Fruit fly (Drosophila melanogaster) whole organism, embryonic: ENCODE results near the gene CG10286.

ENCODE experiments used
- CG10209 ChIP-seq: fragments of 200-800 bp; sonication (Bioruptor generic); optimal IDR thresholded peaks from 3 replicates; lab custom pipeline; 2017; ENCODE audit warnings: missing biosample characterization, mild to moderate bottlenecking, missing genetic modification characterization, missing genetic modification reagents
- CG10366 ChIP-seq: fragments of 200-800 bp; sonication (Bioruptor generic); IDR thresholded peaks from 2 replicates; pipeline ENCODE4 v1.3.6; 2022; ENCODE audit warnings: missing biosample characterization, missing genetic modification characterization
- CG2116 ChIP-seq: fragments of 200-800 bp; sonication (Bioruptor generic); optimal IDR thresholded peaks from 3 replicates; lab custom pipeline; 2018; ENCODE audit warnings: missing biosample characterization, mild to moderate bottlenecking, missing genetic modification characterization
- CG2120 ChIP-seq: fragments of 200-800 bp; sonication (Bioruptor generic); optimal IDR thresholded peaks from 3 replicates; lab custom pipeline; 2016; ENCODE audit warnings: missing biosample characterization, missing genetic modification characterization
- CG4424 ChIP-seq: fragments of 200-800 bp; sonication (Bioruptor generic); optimal IDR thresholded peaks from 3 replicates; lab custom pipeline; 2016; ENCODE audit warnings: missing biosample characterization, missing genetic modification characterization
- HLHmδ ChIP-seq: fragments of 200-800 bp; sonication (Bioruptor generic); optimal IDR thresholded peaks from 2 replicates; lab custom pipeline; 2018; ENCODE audit warnings: missing biosample characterization, mild to moderate bottlenecking, missing genetic modification characterization, moderate library complexity
- dati ChIP-seq: fragments of 200-800 bp; sonication (Bioruptor generic); IDR thresholded peaks from 2 replicates; pipeline ENCODE4 v1.3.6; 2022; ENCODE audit warnings: missing biosample characterization, missing genetic modification characterization

DNA sequence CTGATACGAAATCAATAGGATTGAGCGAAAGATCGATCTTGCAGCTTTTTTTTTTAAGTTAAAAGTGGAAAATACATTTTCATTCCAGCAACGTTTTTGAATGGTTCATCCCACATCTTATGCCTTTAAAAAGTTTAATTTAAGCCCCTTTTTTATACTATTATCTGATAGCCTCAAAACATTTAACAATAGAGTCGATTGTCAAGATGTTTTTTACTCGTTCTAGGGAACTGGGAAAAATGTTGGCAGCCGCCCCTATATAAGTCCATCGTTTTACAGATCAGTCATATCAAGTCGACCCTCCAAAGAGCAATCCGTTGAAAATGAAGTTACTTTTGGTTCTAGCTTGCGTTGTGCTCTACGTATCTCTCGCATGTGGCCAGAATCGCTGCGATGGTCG lies 8.7 kb downstream of the CG10286 start, which contains the start of gene CG42537:
- no peak for TF ChIP-seq CG10209
- TF ChIP-seq CG10366 (GFP tag; lab: Robert Waterston, UW): no peak
- no peak for TF ChIP-seq HLHmδ (GFP tag; lab: Kevin White, UChicago)
- TF ChIP-seq CG2116: no peak
- TF ChIP-seq dati (GFP tag; lab: Robert Waterston, UW): no peak
- TF ChIP-seq CG2120: no peak
- no peak for TF ChIP-seq CG4424 (GFP tag; lab: Kevin White, UChicago)
